Fruit fly (Drosophila melanogaster): ENCODE results near the gene srp.

srp gene

dm6 chr3R:16013580-16013979 is 27.6 kb downstream of the srp start:
- TF ChIP-seq D1 (tag; optimal IDR thresholded peaks at IDR 0.05) = no peak
- no peak for TF ChIP-seq CG15710 (tag; optimal IDR thresholded peaks at IDR 0.05)
- no peak for TF ChIP-seq CG32121 (GFP tag; IDR thresholded peaks at IDR 0.05)
- TF ChIP-seq CG8159 (tag; optimal IDR thresholded peaks at IDR 0.05) = no peak
- TF ChIP-seq Pif1A (GFP tag; optimal IDR thresholded peaks at IDR 0.05) = no peak
- no peak for TF ChIP-seq CG12605 (GFP tag; IDR thresholded peaks at IDR 0.05)
- no peak for TF ChIP-seq CG4496 (GFP tag; IDR thresholded peaks at IDR 0.05)
- no peak for TF ChIP-seq CG34367 (tag; optimal IDR thresholded peaks at IDR 0.05)
- no peak for TF ChIP-seq Snoo (tag; optimal IDR thresholded peaks at IDR 0.05)
- TF ChIP-seq CG17806 (tag; optimal IDR thresholded peaks at IDR 0.05) = no peak
- no peak for TF ChIP-seq rn (GFP tag; IDR thresholded peaks at IDR 0.05)
- no peak for TF ChIP-seq EcR (GFP tag; optimal IDR thresholded peaks at IDR 0.05)
- no peak for TF ChIP-seq CG14655 (GFP tag; optimal IDR thresholded peaks at IDR 0.05)
- no peak for TF ChIP-seq Pif1B (GFP tag; optimal IDR thresholded peaks at IDR 0.05)
- no peak for TF ChIP-seq CG10348 (GFP tag; IDR thresholded peaks at IDR 0.05)
- TF ChIP-seq CG9948 (tag; optimal IDR thresholded peaks at IDR 0.05) = no peak
- TF ChIP-seq gl (tag; optimal IDR thresholded peaks at IDR 0.05) = no peak
- no peak for TF ChIP-seq CG13204 (GFP tag; optimal IDR thresholded peaks at IDR 0.05)
- no peak for TF ChIP-seq Ets98B (GFP tag; IDR thresholded peaks at IDR 0.05)
- no peak for TF ChIP-seq CG8301 (tag; optimal IDR thresholded peaks at IDR 0.05)

- TF ChIP-seq CG34367 (tag; optimal IDR thresholded peaks at IDR 0.05) = no peak
- no peak for TF ChIP-seq CG4496 (GFP tag; IDR thresholded peaks at IDR 0.05)
Observed at dm6 chr3R:16014573-16014972, 28.6 kb downstream of the srp start.

- TF ChIP-seq Pif1A (GFP tag; optimal IDR thresholded peaks at IDR 0.05) (no peak), rn (GFP tag; IDR thresholded peaks at IDR 0.05) (no peak), EcR (GFP tag; optimal IDR thresholded peaks at IDR 0.05) (no peak), CG8301 (tag; optimal IDR thresholded peaks at IDR 0.05) (no peak), CG9948 (tag; optimal IDR thresholded peaks at IDR 0.05) (no peak), fd96Ca (GFP tag; IDR thresholded peaks at IDR 0.05) (no peak), CG13204 (GFP tag; optimal IDR thresholded peaks at IDR 0.05) (no peak), CG4496 (GFP tag; IDR thresholded peaks at IDR 0.05) (no peak), CG14655 (GFP tag; optimal IDR thresholded peaks at IDR 0.05) (no peak), gl (tag; optimal IDR thresholded peaks at IDR 0.05) (no peak), CG12605 (GFP tag; IDR thresholded peaks at IDR 0.05) (no peak), CG15710 (tag; optimal IDR thresholded peaks at IDR 0.05) (no peak), CG32121 (GFP tag; IDR thresholded peaks at IDR 0.05) (no peak), Ets98B (GFP tag; IDR thresholded peaks at IDR 0.05) (no peak), Snoo (tag; optimal IDR thresholded peaks at IDR 0.05) (no peak), CG17806 (tag; optimal IDR thresholded peaks at IDR 0.05) (no peak), CG8159 (tag; optimal IDR thresholded peaks at IDR 0.05) (no peak), CG34367 (tag; optimal IDR thresholded peaks at IDR 0.05) (no peak), CG10348 (GFP tag; IDR thresholded peaks at IDR 0.05) (no peak)
Observed at dm6 chr3R:16022005-16022404, 36.1 kb downstream of the srp start.

dm6 chr3R:16023627-16024026 is 37.7 kb downstream of the srp start:
- TF ChIP-seq CG9948 (tag; optimal IDR thresholded peaks at IDR 0.05) (no peak), CG14655 (GFP tag; optimal IDR thresholded peaks at IDR 0.05) (peak; percentile 21)

dm6 chr3R:16024110-16024509 is 38.2 kb downstream of the srp start:
- 0 out of 3 replicates have a peak, but pooled peaks have one; percentile 10 for TF ChIP-seq CG4496 (GFP tag; IDR thresholded peaks at IDR 0.05)
- no peak for TF ChIP-seq rn (GFP tag; IDR thresholded peaks at IDR 0.05)

dm6 chr3R:16025587-16026223 is 39.8 kb downstream of the srp start, which contains the start of gene pnr:
pnr (plus strand) TSS chr3R:16026079.
- TF ChIP-seq fd96Ca (GFP tag; IDR thresholded peaks at IDR 0.05) = 0 out of 3 replicates have a peak, but pooled peaks have one; percentile 29
- no peak for TF ChIP-seq CG17806 (tag; optimal IDR thresholded peaks at IDR 0.05)
- TF ChIP-seq D1 (tag; optimal IDR thresholded peaks at IDR 0.05) = no peak
- peak; percentile 20 for TF ChIP-seq EcR (GFP tag; optimal IDR thresholded peaks at IDR 0.05)
- peak; percentile 33; the same call in 1 of the 2 replicates for TF ChIP-seq CG32121 (GFP tag; IDR thresholded peaks at IDR 0.05)
- no peak for TF ChIP-seq CG8159 (tag; optimal IDR thresholded peaks at IDR 0.05)
- TF ChIP-seq CG15710 (tag; optimal IDR thresholded peaks at IDR 0.05) = no peak
- TF ChIP-seq gl (tag; optimal IDR thresholded peaks at IDR 0.05) = peak; percentile 14
- no peak for TF ChIP-seq Ets98B (GFP tag; IDR thresholded peaks at IDR 0.05)
- 0 out of 2 replicates have a peak, but pooled peaks have one; percentile 27 for TF ChIP-seq rn (GFP tag; IDR thresholded peaks at IDR 0.05)
- TF ChIP-seq CG34367 (tag; optimal IDR thresholded peaks at IDR 0.05) = no peak

dm6 chr3R:16028651-16029050 is 42.7 kb downstream of the srp start:
- TF ChIP-seq D1 (tag; optimal IDR thresholded peaks at IDR 0.05) (no peak), gl (tag; optimal IDR thresholded peaks at IDR 0.05) (no peak), Pif1B (GFP tag; optimal IDR thresholded peaks at IDR 0.05) (no peak), CG12605 (GFP tag; IDR thresholded peaks at IDR 0.05) (no peak), CG13204 (GFP tag; optimal IDR thresholded peaks at IDR 0.05) (no peak), fd96Ca (GFP tag; IDR thresholded peaks at IDR 0.05) (no peak), CG17806 (tag; optimal IDR thresholded peaks at IDR 0.05) (no peak), EcR (GFP tag; optimal IDR thresholded peaks at IDR 0.05) (no peak), Ets98B (GFP tag; IDR thresholded peaks at IDR 0.05) (no peak), CG14655 (GFP tag; optimal IDR thresholded peaks at IDR 0.05) (no peak), CG15710 (tag; optimal IDR thresholded peaks at IDR 0.05) (no peak), CG9948 (tag; optimal IDR thresholded peaks at IDR 0.05) (no peak), Snoo (tag; optimal IDR thresholded peaks at IDR 0.05) (no peak)
